Worm (Caenorhabditis elegans): ENCODE data around the gene sqv-7.

DNA sequence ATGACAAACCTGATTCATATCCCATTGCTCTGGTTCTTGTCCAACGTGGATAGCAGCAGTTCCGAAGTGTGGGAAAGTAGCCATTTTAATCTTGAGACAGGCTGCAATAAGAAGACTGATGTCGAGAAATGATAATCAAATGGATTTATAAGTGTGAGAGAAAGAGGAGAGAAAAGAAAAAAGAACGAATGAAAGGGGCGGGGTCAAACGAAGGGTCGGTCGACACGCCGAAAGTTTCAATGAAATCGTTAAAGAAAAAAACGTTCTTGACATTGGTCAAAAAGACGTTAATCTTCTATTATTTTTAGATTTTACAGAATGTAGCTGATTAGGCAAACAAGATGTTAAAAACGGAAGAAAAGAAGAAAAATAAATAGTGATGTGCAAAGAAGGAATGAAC is 45.4 kb upstream of the sqv-7 start, which contains the start of gene cth-2:
- TF ChIP-seq F13H6.1 (tag; optimal IDR thresholded peaks at IDR 0.05) (no peak), npax-4 (tag; optimal IDR thresholded peaks at IDR 0.05) (no peak), rnt-1 (tag; optimal IDR thresholded peaks at IDR 0.05) (no peak), ama-1 (optimal IDR thresholded peaks at IDR 0.05) (no peak), hlh-30 (tag; optimal IDR thresholded peaks at IDR 0.05; ENCODE audit: insufficient read depth) (no peak), madf-2 (tag; optimal IDR thresholded peaks at IDR 0.05) (no peak), ceh-31 (tag; optimal IDR thresholded peaks at IDR 0.05) (no peak), odd-2 (tag; optimal IDR thresholded peaks at IDR 0.05) (no peak), ref-2 (tag; optimal IDR thresholded peaks at IDR 0.05) (no peak)
